Fruit fly (Drosophila melanogaster) whole organism, prepupa: ENCODE data around the gene Pde11.

Experiments used
- CG10669 ChIP-seq: fragments of 200-800 bp; sonication (Bioruptor generic); optimal IDR thresholded peaks from 3 replicates; lab custom pipeline; 2018; ENCODE audit warnings: missing biosample characterization, mild to moderate bottlenecking, missing genetic modification characterization, moderate library complexity
- CG11294 ChIP-seq: fragments of 200-800 bp; sonication (Bioruptor generic); IDR thresholded peaks from 2 replicates; pipeline ENCODE4 v1.3.6; 2022; ENCODE audit warnings: missing biosample characterization, missing genetic modification characterization
- CG11902 ChIP-seq: fragments of 200-800 bp; sonication (Bioruptor generic); optimal IDR thresholded peaks from 3 replicates; lab custom pipeline; 2016; ENCODE audit warnings: missing biosample characterization, missing genetic modification characterization
- CG15336 ChIP-seq: fragments of 200-800 bp; sonication (Bioruptor generic); IDR thresholded peaks from 2 replicates; pipeline ENCODE4 v1.3.6; 2022; ENCODE audit warnings: missing biosample characterization, missing genetic modification characterization
- CG1621 ChIP-seq: fragments of 200-800 bp; sonication (Bioruptor generic); optimal IDR thresholded peaks from 3 replicates; lab custom pipeline; 2018; ENCODE audit warnings: missing biosample characterization, mild to moderate bottlenecking, missing genetic modification characterization
- CG32006 ChIP-seq: fragments of 200-800 bp; sonication (Bioruptor generic); optimal IDR thresholded peaks from 3 replicates; lab custom pipeline; 2017; ENCODE audit warnings: missing biosample characterization, mild to moderate bottlenecking, missing genetic modification characterization
- CG34406 ChIP-seq: fragments of 200-800 bp; sonication (Bioruptor generic); optimal IDR thresholded peaks from 3 replicates; lab custom pipeline; 2016; ENCODE audit warnings: missing biosample characterization, missing genetic modification characterization
- CG4318 ChIP-seq: fragments of 200-800 bp; sonication (Bioruptor generic); optimal IDR thresholded peaks from 3 replicates; lab custom pipeline; 2017; ENCODE audit warnings: missing biosample characterization, mild to moderate bottlenecking, missing genetic modification characterization
- CG6163 ChIP-seq: fragments of 200-800 bp; sonication (Bioruptor generic); IDR thresholded peaks from 3 replicates; pipeline ENCODE4 v1.3.6; 2022; ENCODE audit warnings: missing biosample characterization, missing genetic modification characterization
- CG6276 ChIP-seq: fragments of 200-800 bp; sonication (Bioruptor generic); optimal IDR thresholded peaks from 2 replicates; lab custom pipeline; 2017; ENCODE audit warnings: missing biosample characterization, mild to moderate bottlenecking, missing genetic modification characterization
- CG6808 ChIP-seq: fragments of 200-800 bp; sonication (Bioruptor generic); optimal IDR thresholded peaks from 3 replicates; lab custom pipeline; 2017; ENCODE audit warnings: missing biosample characterization, missing genetic modification characterization, mild to moderate bottlenecking, moderate library complexity, missing genetic modification reagents
- CG6854 ChIP-seq: fragments of 200-800 bp; sonication (Bioruptor generic); optimal IDR thresholded peaks from 2 replicates; lab custom pipeline; 2017; ENCODE audit warnings: missing biosample characterization, mild to moderate bottlenecking, missing genetic modification characterization
- CG7368 ChIP-seq: fragments of 200-800 bp; sonication (Bioruptor generic); optimal IDR thresholded peaks from 3 replicates; lab custom pipeline; 2016; ENCODE audit warnings: missing biosample characterization, missing genetic modification characterization
- CG8119 ChIP-seq: fragments of 200-800 bp; sonication (Bioruptor generic); IDR thresholded peaks from 3 replicates; pipeline ENCODE4 v1.3.6; 2022; ENCODE audit warnings: missing biosample characterization, missing genetic modification characterization
- CG8632 ChIP-seq: fragments of 200-800 bp; sonication (Bioruptor generic); optimal IDR thresholded peaks from 3 replicates; lab custom pipeline; 2016; ENCODE audit warnings: missing biosample characterization, missing genetic modification characterization
- CG9139 ChIP-seq: fragments of 200-800 bp; sonication (Bioruptor generic); optimal IDR thresholded peaks from 3 replicates; lab custom pipeline; 2017; ENCODE audit warnings: missing biosample characterization, mild to moderate bottlenecking, missing genetic modification characterization
- Eip78C ChIP-seq: fragments of 200-800 bp; sonication (Bioruptor generic); peaks from one replicate; lab custom pipeline; 2016; ENCODE audit warnings: missing biosample characterization, missing genetic modification characterization
- Eip93F ChIP-seq: fragments of 200-800 bp; sonication (Bioruptor generic); optimal IDR thresholded peaks from 2 replicates; lab custom pipeline; 2016; ENCODE audit warnings: missing biosample characterization, mild to moderate bottlenecking, missing genetic modification characterization
- Ets21C ChIP-seq: fragments of 200-800 bp; sonication (Bioruptor generic); optimal IDR thresholded peaks from 3 replicates; lab custom pipeline; 2016; ENCODE audit warnings: missing biosample characterization, missing genetic modification characterization
- Ets96B ChIP-seq: fragments of 200-800 bp; optimal IDR thresholded peaks from 2 replicates; lab custom pipeline; 2019; ENCODE audit warnings: missing biosample characterization, mild to moderate bottlenecking, missing genetic modification characterization, moderate library complexity
- Gug ChIP-seq: fragments of 200-800 bp; sonication (Bioruptor generic); IDR thresholded peaks from 2 replicates; pipeline ENCODE4 v1.3.6; 2022; ENCODE audit warnings: missing biosample characterization, missing genetic modification characterization
- Hr38 ChIP-seq: sonication (Bioruptor generic); optimal IDR thresholded peaks from 2 replicates; lab custom pipeline; 2016; ENCODE audit warnings: missing biosample characterization, missing genetic modification characterization
- Hr39 ChIP-seq: fragments of 200-800 bp; sonication (Bioruptor generic); optimal IDR thresholded peaks from 2 replicates; lab custom pipeline; 2016; ENCODE audit warnings: missing biosample characterization, missing genetic modification characterization
- Hr4 ChIP-seq: fragments of 200-800 bp; sonication (Bioruptor generic); optimal IDR thresholded peaks from 3 replicates; lab custom pipeline; 2016; ENCODE audit warnings: missing biosample characterization, missing genetic modification characterization
- Lpt ChIP-seq: fragments of 200-800 bp; sonication (Bioruptor generic); optimal IDR thresholded peaks from 3 replicates; lab custom pipeline; 2016; ENCODE audit warnings: missing biosample characterization, missing genetic modification characterization
- Met ChIP-seq: fragments of 200-800 bp; sonication (Bioruptor generic); optimal IDR thresholded peaks from 3 replicates; lab custom pipeline; 2016; ENCODE audit warnings: missing biosample characterization, missing genetic modification characterization
- Smox ChIP-seq: fragments of 200-800 bp; sonication (Bioruptor generic); optimal IDR thresholded peaks from 3 replicates; lab custom pipeline; 2016; ENCODE audit warnings: missing biosample characterization, missing genetic modification characterization
- Sox14 ChIP-seq: fragments of 200-800 bp; sonication (Bioruptor generic); optimal IDR thresholded peaks from 3 replicates; lab custom pipeline; 2016; ENCODE audit warnings: missing biosample characterization, missing genetic modification characterization
- achi ChIP-seq: fragments of 200-800 bp; sonication (Bioruptor generic); optimal IDR thresholded peaks from 3 replicates; lab custom pipeline; 2016; ENCODE audit warnings: missing biosample characterization, missing genetic modification characterization
- cyc ChIP-seq: fragments of 200-800 bp; sonication (Bioruptor generic); optimal IDR thresholded peaks from 3 replicates; lab custom pipeline; 2016; ENCODE audit warnings: missing biosample characterization, missing genetic modification characterization
- dac ChIP-seq: fragments of 200-800 bp; sonication (Bioruptor generic); optimal IDR thresholded peaks from 2 replicates; lab custom pipeline; 2017; ENCODE audit warnings: missing biosample characterization, mild to moderate bottlenecking, missing genetic modification characterization
- dsx ChIP-seq: fragments of 200-800 bp; optimal IDR thresholded peaks from 3 replicates; lab custom pipeline; 2019; ENCODE audit warnings: missing biosample characterization, mild to moderate bottlenecking, missing genetic modification characterization, moderate library complexity; ENCODE audit not compliant: poor library complexity, severe bottlenecking
- eg ChIP-seq: fragments of 200-800 bp; sonication (Bioruptor generic); IDR thresholded peaks from 3 replicates; pipeline ENCODE4 v1.3.6; 2022; ENCODE audit warnings: missing biosample characterization, missing genetic modification characterization
- fd85E ChIP-seq: fragments of 200-800 bp; sonication (Bioruptor generic); optimal IDR thresholded peaks from 3 replicates; lab custom pipeline; 2016; ENCODE audit warnings: missing biosample characterization, missing genetic modification characterization
- fkh ChIP-seq: fragments of 200-800 bp; sonication (Bioruptor generic); optimal IDR thresholded peaks from 3 replicates; lab custom pipeline; 2017; ENCODE audit warnings: missing biosample characterization, mild to moderate bottlenecking, missing genetic modification characterization, moderate library complexity
- lz ChIP-seq: fragments of 200-800 bp; sonication (Bioruptor generic); optimal IDR thresholded peaks from 3 replicates; lab custom pipeline; 2016; ENCODE audit warnings: missing biosample characterization, missing genetic modification characterization
- net ChIP-seq: fragments of 200-800 bp; sonication (Bioruptor generic); optimal IDR thresholded peaks from 3 replicates; lab custom pipeline; 2016; ENCODE audit warnings: missing biosample characterization, missing genetic modification characterization
- pdm3 ChIP-seq: fragments of 200-800 bp; sonication (Bioruptor generic); optimal IDR thresholded peaks from 3 replicates; lab custom pipeline; 2016; ENCODE audit warnings: missing biosample characterization, missing genetic modification characterization
- salr ChIP-seq, 2 experiments: fragments of 200-800 bp; sonication (Bioruptor generic); optimal IDR thresholded peaks; 3 replicates each; lab custom pipeline; 2016 to 2018; ENCODE audit warnings: missing biosample characterization in 2 of 2, missing genetic modification characterization in 2 of 2, mild to moderate bottlenecking in 1 of 2
- spab ChIP-seq: fragments of 200-800 bp; sonication (Bioruptor generic); optimal IDR thresholded peaks from 2 replicates; lab custom pipeline; 2017; ENCODE audit warnings: missing biosample characterization, mild to moderate bottlenecking, missing genetic modification characterization, missing genetic modification reagents
- svp ChIP-seq: fragments of 200-800 bp; sonication (Bioruptor generic); peaks from one replicate; lab custom pipeline; 2016; ENCODE audit warnings: missing biosample characterization, missing genetic modification characterization

The Pde11 gene

dm6 chr2L:18504881-18505280 lies 85.3 kb downstream of the Pde11 start (continued):
- TF ChIP-seq CG6163 (GFP tag; lab: Robert Waterston, UW), result no peak; the same call in none of the 3 replicates
- peak; percentile 60 for TF ChIP-seq pdm3 (GFP tag; lab: Kevin White, UChicago)
- peak; percentile 66 for TF ChIP-seq net (GFP tag; lab: Kevin White, UChicago)
- peak; percentile 58 for TF ChIP-seq Sox14 (GFP tag; lab: Kevin White, UChicago)
- TF ChIP-seq Lpt (GFP tag; lab: Kevin White, UChicago), result peak; percentile 66
- TF ChIP-seq CG1621 (tag; lab: Kevin White, UChicago), result peak; percentile 67
- TF ChIP-seq salr (GFP tag; optimal IDR thresholded peaks at IDR 0.05; lab: Kevin White, UChicago), result peak in 1 of 2 experiments; percentile 61
- TF ChIP-seq Ets96B, result peak; percentile 57
- TF ChIP-seq CG6276 (GFP tag; lab: Kevin White, UChicago), result peak; percentile 58
- TF ChIP-seq Hr4 (GFP tag; lab: Kevin White, UChicago), result peak; percentile 80
- TF ChIP-seq CG11902, result peak; percentile 14
- peak; percentile 69 for TF ChIP-seq svp
- TF ChIP-seq CG9139 (GFP tag; lab: Kevin White, UChicago), result peak; percentile 43
- TF ChIP-seq achi (GFP tag; lab: Kevin White, UChicago), result peak; percentile 71
- peak; percentile 71 for TF ChIP-seq dsx (GFP tag; lab: Kevin White, UChicago)
- no peak for TF ChIP-seq Hr38 (GFP tag; lab: Kevin White, UChicago)
- TF ChIP-seq CG32006, result peak; percentile 68
- TF ChIP-seq CG8632 (GFP tag; lab: Kevin White, UChicago), result peak; percentile 25
- TF ChIP-seq fd85E, result no peak
- peak; percentile 45 for TF ChIP-seq Hr39 (GFP tag; lab: Kevin White, UChicago)
- TF ChIP-seq Eip93F (GFP tag; lab: Kevin White, UChicago), result no peak
- TF ChIP-seq Gug (GFP tag; lab: Robert Waterston, UW), result peak; percentile 79
- TF ChIP-seq, all 60 proteins: peak for 51

dm6 chr2L:18503760-18504159 lies 86.4 kb downstream of the Pde11 start, which contains the start of gene kon:
TSS of gene kon (minus strand) at chr2L:18503978.
- TF ChIP-seq spab (no peak), CG6163 (GFP tag; lab: Robert Waterston, UW) (peak; percentile 49; the same call in 1 of the 3 replicates), CG34406 (GFP tag; lab: Kevin White, UChicago) (no peak), Smox (GFP tag; lab: Kevin White, UChicago) (no peak), eg (GFP tag; lab: Robert Waterston, UW) (peak; percentile 41; the same call in 2 of the 3 replicates), CG15336 (GFP tag; lab: Robert Waterston, UW) (0 out of 2 replicates have a peak, but pooled peaks have one; percentile 26), Eip78C (GFP tag; lab: Kevin White, UChicago) (peak; percentile 67), Gug (GFP tag; lab: Robert Waterston, UW) (no peak)

DNA sequence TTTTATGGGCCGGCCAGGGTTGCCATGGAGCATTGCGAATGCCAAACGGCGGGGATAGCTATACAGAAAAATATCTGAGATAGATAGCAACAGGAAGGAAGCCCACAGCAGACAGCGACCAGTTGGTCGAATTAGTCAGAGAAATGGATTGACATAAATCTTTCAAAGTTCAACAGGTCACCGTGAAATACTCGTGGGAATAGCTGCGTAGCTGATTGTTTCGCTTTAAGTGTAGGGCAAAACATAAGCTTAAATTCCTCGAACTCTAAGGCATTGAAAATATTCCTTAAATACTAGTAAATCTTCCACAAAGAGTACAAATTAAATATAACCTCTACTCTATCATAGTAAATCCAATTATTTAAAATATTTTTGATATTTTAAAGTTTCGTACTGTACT lies 90.2 kb downstream of the Pde11 start:
- TF ChIP-seq Hr4 (GFP tag; lab: Kevin White, UChicago) (peak; percentile 25), svp (peak; percentile 54), Eip78C (GFP tag; lab: Kevin White, UChicago) (peak; percentile 34), CG10669 (GFP tag; lab: Kevin White, UChicago) (no peak), CG32006 (peak; percentile 61), CG7368 (GFP tag; lab: Kevin White, UChicago) (no peak)

DNA sequence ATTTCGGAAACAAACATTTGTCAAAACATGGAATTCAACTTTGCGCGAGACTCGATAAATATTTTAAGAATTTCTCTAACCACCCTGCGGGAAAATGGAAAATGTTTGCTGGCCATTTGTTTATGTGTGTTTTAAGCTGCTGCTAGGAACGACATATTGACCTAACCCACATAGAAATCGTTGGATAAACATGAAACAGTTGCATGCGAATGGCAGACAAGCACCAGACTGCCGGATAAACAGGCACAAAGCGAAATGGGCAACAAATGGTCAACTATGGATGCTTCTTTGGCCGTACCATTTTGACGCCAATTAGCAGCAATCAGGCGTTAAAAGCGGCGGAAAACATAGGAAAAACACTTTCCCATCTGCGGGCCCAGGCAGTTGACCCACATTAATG lies 93.3 kb downstream of the Pde11 start:
- TF ChIP-seq Met (GFP tag; lab: Kevin White, UChicago) (no peak), CG10669 (GFP tag; lab: Kevin White, UChicago) (no peak), Ets21C (GFP tag; lab: Kevin White, UChicago) (no peak), CG8119 (GFP tag; lab: Robert Waterston, UW) (no peak), CG4318 (no peak), fd85E (no peak), CG11294 (GFP tag; lab: Robert Waterston, UW) (no peak), lz (GFP tag; lab: Kevin White, UChicago) (no peak), Eip93F (GFP tag; lab: Kevin White, UChicago) (no peak), dac (GFP tag; lab: Kevin White, UChicago) (no peak), pdm3 (GFP tag; lab: Kevin White, UChicago) (no peak), achi (GFP tag; lab: Kevin White, UChicago) (no peak), CG6808 (GFP tag; lab: Kevin White, UChicago) (no peak), cyc (GFP tag; lab: Kevin White, UChicago) (no peak), Eip78C (GFP tag; lab: Kevin White, UChicago) (peak; percentile 26), fkh (peak; percentile 37), Smox (GFP tag; lab: Kevin White, UChicago) (no peak), CG6854 (GFP tag; lab: Kevin White, UChicago) (no peak)
